Fruit fly (Drosophila melanogaster) whole organism, embryonic: ENCODE measurements around the gene CG10809.

Source experiments
- Asciz ChIP-seq: fragments of 200-800 bp; sonication (Bioruptor generic); optimal IDR thresholded peaks from 2 replicates; lab custom pipeline; 2017; ENCODE audit warnings: missing biosample characterization, mild to moderate bottlenecking, missing genetic modification characterization, missing genetic modification reagents
- CG10654 ChIP-seq: fragments of 200-800 bp; sonication (Bioruptor generic); optimal IDR thresholded peaks from 2 replicates; lab custom pipeline; 2016; ENCODE audit warnings: missing biosample characterization, missing genetic modification characterization
- CG11504 ChIP-seq: fragments of 200-800 bp; sonication (Bioruptor generic); optimal IDR thresholded peaks from 3 replicates; lab custom pipeline; 2019; ENCODE audit warnings: missing biosample characterization, mild to moderate bottlenecking, missing genetic modification characterization, moderate library complexity
- CG11695 ChIP-seq: fragments of 200-800 bp; sonication (Bioruptor generic); IDR thresholded peaks from 3 replicates; pipeline ENCODE4 v1.3.6; 2022; ENCODE audit warnings: missing biosample characterization, missing genetic modification characterization
- CG12659 ChIP-seq: fragments of 200-800 bp; sonication (Bioruptor generic); optimal IDR thresholded peaks from 3 replicates; lab custom pipeline; 2017; ENCODE audit warnings: mild to moderate bottlenecking, missing biosample characterization, missing genetic modification reagents, missing genetic modification characterization
- CG13894 ChIP-seq: fragments of 200-800 bp; sonication (Bioruptor generic); optimal IDR thresholded peaks from 3 replicates; lab custom pipeline; 2018; ENCODE audit warnings: missing biosample characterization, mild to moderate bottlenecking, missing genetic modification characterization, moderate library complexity
- CG17186 ChIP-seq: fragments of 200-800 bp; sonication (Bioruptor generic); optimal IDR thresholded peaks from 3 replicates; lab custom pipeline; 2017; ENCODE audit warnings: missing biosample characterization, missing genetic modification reagents, missing genetic modification characterization
- CG17328 ChIP-seq: fragments of 200-800 bp; sonication (Bioruptor generic); IDR thresholded peaks from 2 replicates; pipeline ENCODE4 v1.3.6; 2022; ENCODE audit warnings: missing biosample characterization, missing genetic modification characterization
- CG17912 ChIP-seq: fragments of 200-800 bp; sonication (Bioruptor generic); optimal IDR thresholded peaks from 2 replicates; lab custom pipeline; 2018; ENCODE audit warnings: missing biosample characterization, mild to moderate bottlenecking, missing genetic modification characterization
- CG1792 ChIP-seq: fragments of 200-800 bp; sonication (Bioruptor generic); optimal IDR thresholded peaks from 2 replicates; lab custom pipeline; 2016; ENCODE audit warnings: missing biosample characterization, missing genetic modification characterization
- CG18764 ChIP-seq: fragments of 200-800 bp; sonication (Bioruptor generic); optimal IDR thresholded peaks from 3 replicates; lab custom pipeline; 2016; ENCODE audit warnings: missing biosample characterization, missing genetic modification characterization
- CG30020 ChIP-seq: fragments of 200-800 bp; optimal IDR thresholded peaks from 2 replicates; lab custom pipeline; 2019; ENCODE audit warnings: missing biosample characterization, mild to moderate bottlenecking, missing genetic modification characterization, moderate library complexity
- CG31441 ChIP-seq: fragments of 200-800 bp; sonication (Bioruptor generic); IDR thresholded peaks from 2 replicates; pipeline ENCODE4 v1.3.6; 2022; ENCODE audit warnings: missing biosample characterization, missing genetic modification characterization
- CG34422 ChIP-seq: fragments of 200-800 bp; sonication (Bioruptor generic); IDR thresholded peaks from 3 replicates; pipeline ENCODE4 v1.3.6; 2022; ENCODE audit warnings: missing biosample characterization, missing genetic modification characterization
- CG3995 ChIP-seq: fragments of 200-800 bp; sonication (Bioruptor generic); optimal IDR thresholded peaks from 3 replicates; lab custom pipeline; 2016; ENCODE audit warnings: missing biosample characterization, missing genetic modification characterization
- CG43689 ChIP-seq: fragments of 200-800 bp; sonication (Bioruptor generic); IDR thresholded peaks from 2 replicates; pipeline ENCODE4 v1.3.6; 2022; ENCODE audit warnings: missing biosample characterization, missing genetic modification characterization
- CG4707 ChIP-seq: fragments of 200-800 bp; sonication (Bioruptor generic); optimal IDR thresholded peaks from 2 replicates; lab custom pipeline; 2018; ENCODE audit warnings: missing biosample characterization, mild to moderate bottlenecking, missing genetic modification characterization, moderate library complexity
- CG4730 ChIP-seq: fragments of 200-800 bp; sonication (Bioruptor generic); IDR thresholded peaks from 2 replicates; pipeline ENCODE4 v1.3.6; 2022; ENCODE audit warnings: missing biosample characterization, missing genetic modification characterization
- CG6689 ChIP-seq: fragments of 200-800 bp; sonication (Bioruptor generic); IDR thresholded peaks from 2 replicates; pipeline ENCODE4 v1.3.6; 2022; ENCODE audit warnings: missing biosample characterization, missing genetic modification characterization
- CG6791 ChIP-seq: fragments of 200-800 bp; sonication (Bioruptor generic); IDR thresholded peaks from 3 replicates; pipeline ENCODE4 v1.3.6; 2022; ENCODE audit warnings: missing biosample characterization, missing genetic modification characterization; ENCODE audit not compliant: partially characterized antibody
- CG6854 ChIP-seq: fragments of 200-800 bp; sonication (Bioruptor generic); optimal IDR thresholded peaks from 3 replicates; lab custom pipeline; 2017; ENCODE audit warnings: missing biosample characterization, mild to moderate bottlenecking, missing genetic modification characterization
- CG8089 ChIP-seq: fragments of 200-800 bp; sonication (Bioruptor generic); optimal IDR thresholded peaks from 3 replicates; lab custom pipeline; 2016; ENCODE audit warnings: missing biosample characterization, missing genetic modification characterization
- CG8478 ChIP-seq: fragments of >200 bp; optimal IDR thresholded peaks from 2 replicates; lab custom pipeline; 2018
- CG9797 ChIP-seq: fragments of 200-800 bp; sonication (Bioruptor generic); optimal IDR thresholded peaks from 3 replicates; lab custom pipeline; 2018; ENCODE audit warnings: missing biosample characterization, mild to moderate bottlenecking, missing genetic modification characterization
- Dek ChIP-seq: fragments of 200-800 bp; sonication (Bioruptor generic); optimal IDR thresholded peaks from 3 replicates; lab custom pipeline; 2019; ENCODE audit warnings: missing biosample characterization, mild to moderate bottlenecking, missing genetic modification characterization, moderate library complexity
- E2f1 ChIP-seq: fragments of 200-800 bp; sonication (Bioruptor generic); IDR thresholded peaks from 2 replicates; pipeline ENCODE4 v1.3.6; 2022; ENCODE audit warnings: missing biosample characterization, missing genetic modification characterization
- Fer3 ChIP-seq: fragments of 200-800 bp; sonication (Bioruptor generic); optimal IDR thresholded peaks from 2 replicates; lab custom pipeline; 2018; ENCODE audit warnings: missing biosample characterization, mild to moderate bottlenecking, missing genetic modification characterization, moderate library complexity
- Gug ChIP-seq: fragments of 200-800 bp; sonication (Bioruptor generic); IDR thresholded peaks from 4 replicates; pipeline ENCODE4 v1.3.6; 2022; ENCODE audit warnings: missing biosample characterization, missing genetic modification characterization
- HLHmδ ChIP-seq: fragments of 200-800 bp; sonication (Bioruptor generic); optimal IDR thresholded peaks from 2 replicates; lab custom pipeline; 2018; ENCODE audit warnings: missing biosample characterization, mild to moderate bottlenecking, missing genetic modification characterization, moderate library complexity
- Nf-YB ChIP-seq: fragments of 200-800 bp; sonication (Bioruptor generic); optimal IDR thresholded peaks from 3 replicates; lab custom pipeline; 2019; ENCODE audit warnings: missing biosample characterization, mild to moderate bottlenecking, missing genetic modification characterization, moderate library complexity
- Oli ChIP-seq: fragments of 200-800 bp; sonication (Bioruptor generic); optimal IDR thresholded peaks from 2 replicates; lab custom pipeline; 2018; ENCODE audit warnings: missing biosample characterization, mild to moderate bottlenecking, missing genetic modification characterization, moderate library complexity
- Side ChIP-seq: fragments of 200-800 bp; sonication (Bioruptor generic); optimal IDR thresholded peaks from 2 replicates; lab custom pipeline; 2016; ENCODE audit warnings: missing biosample characterization, missing genetic modification characterization
- cas ChIP-seq: fragments of 200-800 bp; sonication (Bioruptor generic); IDR thresholded peaks from 2 replicates; pipeline ENCODE4 v1.3.6; 2022; ENCODE audit warnings: missing biosample characterization, missing genetic modification characterization
- chif ChIP-seq, 2 experiments: fragments of 200-800 bp; sonication (Bioruptor generic); optimal IDR thresholded peaks; 3 replicates each; lab custom pipeline; 2016; ENCODE audit warnings: missing biosample characterization in 2 of 2, missing genetic modification characterization in 2 of 2
- da ChIP-seq: fragments of 200-800 bp; sonication (Bioruptor generic); optimal IDR thresholded peaks from 2 replicates; lab custom pipeline; 2016; ENCODE audit warnings: missing biosample characterization, missing genetic modification characterization
- dan ChIP-seq: fragments of 200-800 bp; sonication (Bioruptor generic); IDR thresholded peaks from 2 replicates; pipeline ENCODE4 v1.3.6; 2022; ENCODE audit warnings: missing biosample characterization, missing genetic modification characterization
- dm ChIP-seq: fragments of 200-800 bp; sonication (Bioruptor generic); optimal IDR thresholded peaks from 3 replicates; lab custom pipeline; 2016; ENCODE audit warnings: missing biosample characterization, missing genetic modification characterization
- dysf ChIP-seq: fragments of 200-800 bp; sonication (Bioruptor generic); IDR thresholded peaks from 3 replicates; pipeline ENCODE4 v1.3.6; 2022; ENCODE audit warnings: missing biosample characterization, missing genetic modification characterization
- fd96Cb ChIP-seq: fragments of 200-800 bp; sonication (Bioruptor generic); optimal IDR thresholded peaks from 2 replicates; lab custom pipeline; 2018; ENCODE audit warnings: missing biosample characterization, mild to moderate bottlenecking, missing genetic modification characterization, moderate library complexity
- kah ChIP-seq: fragments of 200-800 bp; sonication (Bioruptor generic); optimal IDR thresholded peaks from 2 replicates; lab custom pipeline; 2018; ENCODE audit warnings: missing biosample characterization, mild to moderate bottlenecking, missing genetic modification characterization
- lola ChIP-seq, 3 experiments: fragments of >200 bp in 2 of 3; fragments of 200-800 bp in 1 of 3; sonication (Bioruptor generic) in 1 of 3; optimal IDR thresholded peaks; 2 replicates each; lab custom pipeline; 2017 to 2019; ENCODE audit warnings: missing biosample characterization in 3 of 3, missing genetic modification characterization in 3 of 3, mild to moderate bottlenecking in 1 of 3, moderate library complexity in 1 of 3
- luna ChIP-seq: fragments of 200-800 bp; sonication (Bioruptor generic); optimal IDR thresholded peaks from 2 replicates; lab custom pipeline; 2016; ENCODE audit warnings: missing biosample characterization, missing genetic modification characterization
- maf-S ChIP-seq: fragments of 200-800 bp; sonication (Bioruptor generic); optimal IDR thresholded peaks from 2 replicates; lab custom pipeline; 2016; ENCODE audit warnings: missing biosample characterization, missing genetic modification characterization
- nerfin-2 ChIP-seq: fragments of 200-800 bp; sonication (Bioruptor generic); IDR thresholded peaks from 2 replicates; pipeline ENCODE4 v1.3.6; 2022; ENCODE audit warnings: missing biosample characterization, missing genetic modification characterization; ENCODE audit not compliant: partially characterized antibody
- pb ChIP-seq: fragments of 200-800 bp; sonication (Bioruptor generic); optimal IDR thresholded peaks from 3 replicates; lab custom pipeline; 2016; ENCODE audit warnings: missing biosample characterization, missing genetic modification characterization
- pho ChIP-seq: fragments of 200-800 bp; sonication (Bioruptor generic); optimal IDR thresholded peaks from 2 replicates; lab custom pipeline; 2016; ENCODE audit warnings: missing biosample characterization, missing genetic modification characterization
- scrt ChIP-seq: fragments of 200-800 bp; sonication (Bioruptor generic); optimal IDR thresholded peaks from 2 replicates; lab custom pipeline; 2018; ENCODE audit warnings: missing biosample characterization, mild to moderate bottlenecking, missing genetic modification characterization, moderate library complexity
- slbo ChIP-seq: fragments of 200-800 bp; sonication (Bioruptor generic); IDR thresholded peaks from 2 replicates; pipeline ENCODE4 v1.3.6; 2022; ENCODE audit warnings: missing biosample characterization, missing genetic modification characterization
- ssp ChIP-seq: fragments of 200-800 bp; sonication (Bioruptor generic); IDR thresholded peaks from 2 replicates; pipeline ENCODE4 v1.3.6; 2022; ENCODE audit warnings: missing biosample characterization, missing genetic modification characterization
- usp ChIP-seq: fragments of >200 bp; optimal IDR thresholded peaks from 2 replicates; lab custom pipeline; 2017; ENCODE audit warnings: missing biosample characterization, missing genetic modification characterization

Gene CG10809

dm6 chr3L:9855784-9856426 is 3.8 kb downstream of the CG10809 start (continued):
- TF ChIP-seq Asciz (GFP tag; lab: Kevin White, UChicago) (peak; percentile 98), pho (GFP tag; lab: Kevin White, UChicago) (peak; percentile 92), dysf (GFP tag; lab: Robert Waterston, UW) (peak; percentile 97), fd96Cb (tag; lab: Kevin White, UChicago) (peak; percentile 99), CG1792 (GFP tag; lab: Kevin White, UChicago) (peak; percentile 97), da (GFP tag; lab: Kevin White, UChicago) (peak; percentile 88), CG4730 (GFP tag; lab: Robert Waterston, UW) (peak; percentile 95), Fer3 (tag; lab: Kevin White, UChicago) (peak; percentile 95), CG11695 (GFP tag; lab: Robert Waterston, UW) (peak; percentile 95), CG8089 (GFP tag; lab: Kevin White, UChicago) (peak; percentile 97), CG18764 (GFP tag; lab: Kevin White, UChicago) (peak; percentile 95), Dek (tag; lab: Kevin White, UChicago) (peak; percentile 92), CG17186 (peak; percentile 96), Gug (GFP tag; lab: Robert Waterston, UW) (peak; percentile 98), kah (peak; percentile 91), CG9797 (GFP tag; lab: Kevin White, UChicago) (no peak), dm (GFP tag; lab: Kevin White, UChicago) (peak; percentile 93), CG4707 (peak; percentile 90), nerfin-2 (GFP tag; lab: Robert Waterston, UW) (no peak), cas (GFP tag; lab: Robert Waterston, UW) (peak; percentile 73), Oli (tag; lab: Kevin White, UChicago) (peak; percentile 97), CG34422 (GFP tag; lab: Robert Waterston, UW) (peak; percentile 98), CG17328 (GFP tag; lab: Robert Waterston, UW) (peak; percentile 99), CG11504 (tag; lab: Kevin White, UChicago) (peak; percentile 97), slbo (peak; percentile 94), E2f1 (GFP tag; lab: Robert Waterston, UW) (peak; percentile 95), Side (GFP tag; lab: Kevin White, UChicago) (peak; percentile 99), CG13894 (tag; lab: Kevin White, UChicago) (peak; percentile 74), CG10654 (GFP tag; lab: Kevin White, UChicago) (peak; percentile 98), chif (GFP tag; optimal IDR thresholded peaks at IDR 0.05; lab: Kevin White, UChicago) (peak; percentile 97 to 99), CG12659 (GFP tag; lab: Kevin White, UChicago) (peak; percentile 90), luna (GFP tag; lab: Kevin White, UChicago) (peak; percentile 33), HLHmδ (GFP tag; lab: Kevin White, UChicago) (peak; percentile 68), lola (GFP tag; optimal IDR thresholded peaks at IDR 0.05; lab: Kevin White, UChicago) (peak in 1 of 3 experiments; percentile 99), CG8478 (no peak), scrt (GFP tag; lab: Kevin White, UChicago) (peak; percentile 88), CG30020 (peak; percentile 77), CG43689 (GFP tag; lab: Robert Waterston, UW) (peak; percentile 92), CG6689 (peak; percentile 98), CG31441 (GFP tag; lab: Robert Waterston, UW) (peak; percentile 69), CG3995 (peak; percentile 69), dan (GFP tag; lab: Robert Waterston, UW) (peak; percentile 99), maf-S (GFP tag; lab: Kevin White, UChicago) (peak; percentile 95), CG6791 (GFP tag; lab: Robert Waterston, UW) (no peak), pb (GFP tag; lab: Kevin White, UChicago) (peak; percentile 95), usp (GFP tag; lab: Kevin White, UChicago) (no peak), CG17912 (peak; percentile 84), CG6854 (GFP tag; lab: Kevin White, UChicago) (peak; percentile 85), Nf-YB (GFP tag; lab: Kevin White, UChicago) (peak; percentile 85), ssp (GFP tag; lab: Robert Waterston, UW) (peak; percentile 89)
